Worm (Caenorhabditis elegans) whole organism, L4 larva: ENCODE measurements around the gene F21A3.3.

Experiments used
- D1046.2 ChIP-seq: fragments of 200-800 bp; sonication (Bioruptor generic); IDR thresholded peaks from 2 replicates; pipeline ENCODE4 v1.3.6; 2022; ENCODE audit warnings: missing genetic modification characterization, missing compliant biosample characterization
- F26F4.8 ChIP-seq: fragments of 200-800 bp; sonication (Bioruptor generic); conservative IDR thresholded peaks from 2 replicates; pipeline ENCODE4 v1.3.6; 2022; ENCODE audit warnings: missing genetic modification characterization, missing compliant biosample characterization
- F37D6.2 ChIP-seq: sonication (generic microtip); optimal IDR thresholded peaks from 2 replicates; lab custom pipeline; 2016; ENCODE audit warnings: mild to moderate bottlenecking, missing genetic modification characterization, missing compliant biosample characterization
- F49E8.2 ChIP-seq: sonication (generic microtip); optimal IDR thresholded peaks from 2 replicates; lab custom pipeline; 2016; ENCODE audit warnings: missing compliant biosample characterization, mild to moderate bottlenecking, missing genetic modification characterization, borderline replicate concordance
- R02D3.7 ChIP-seq: fragments of 150-350 bp; sonication (generic microtip); optimal IDR thresholded peaks from 3 replicates; lab custom pipeline; 2014; ENCODE audit warnings: missing biosample characterization, missing genetic modification characterization
- T26A8.4 ChIP-seq: fragments of 200-800 bp; sonication (Bioruptor generic); IDR thresholded peaks from 2 replicates; pipeline ENCODE4 v1.3.6; 2022; ENCODE audit warnings: missing genetic modification characterization, missing compliant biosample characterization
- Y105C5A.15 ChIP-seq: fragments of 200-800 bp; sonication (Bioruptor generic); IDR thresholded peaks from 2 replicates; pipeline ENCODE4 v1.3.6; 2022; ENCODE audit warnings: missing genetic modification characterization, missing compliant biosample characterization
- Y48G9A.11 ChIP-seq: fragments of 200-800 bp; sonication (Bioruptor generic); IDR thresholded peaks from 2 replicates; pipeline ENCODE4 v1.3.6; 2022; ENCODE audit warnings: missing genetic modification reagents, missing genetic modification characterization, missing compliant biosample characterization
- Y75B8A.6 ChIP-seq: fragments of 200-800 bp; sonication (Bioruptor generic); IDR thresholded peaks from 2 replicates; pipeline ENCODE4 v1.3.6; 2022; ENCODE audit warnings: missing genetic modification reagents, missing genetic modification characterization, missing compliant biosample characterization
- ZK337.2 ChIP-seq: fragments of 200-800 bp; sonication (Bioruptor generic); IDR thresholded peaks from 2 replicates; pipeline ENCODE4 v1.3.6; 2022; ENCODE audit warnings: missing genetic modification reagents, missing genetic modification characterization, missing compliant biosample characterization
- aha-1 ChIP-seq: fragments of 150-350 bp; peaks from one replicate; lab custom pipeline; 2014; ENCODE audit warnings: missing biosample characterization, missing genetic modification characterization
- aly-2 ChIP-seq: sonication (generic microtip); optimal IDR thresholded peaks from 2 replicates; lab custom pipeline; 2018; ENCODE audit warnings: missing biosample characterization, missing genetic modification characterization
- ama-1 ChIP-seq: fragments of 150-350 bp; optimal IDR thresholded peaks from 2 replicates; lab custom pipeline; 2014; ENCODE audit warnings: inconsistent platforms, mixed read lengths
- arid-1 ChIP-seq: fragments of 200-800 bp; sonication (Bioruptor generic); conservative IDR thresholded peaks from 2 replicates; pipeline ENCODE4 v1.3.6; 2022; ENCODE audit warnings: missing genetic modification reagents, missing genetic modification characterization, missing compliant biosample characterization
- ceh-32 ChIP-seq: sonication (generic microtip); optimal IDR thresholded peaks from 2 replicates; lab custom pipeline; 2016; ENCODE audit warnings: mild to moderate bottlenecking, missing genetic modification characterization, missing compliant biosample characterization; ENCODE audit not compliant: poor library complexity
- dmd-6 ChIP-seq: fragments of 200-800 bp; sonication (Bioruptor generic); IDR thresholded peaks from 2 replicates; pipeline ENCODE4 v1.3.6; 2022; ENCODE audit warnings: missing genetic modification reagents, missing genetic modification characterization, missing compliant biosample characterization
- dmd-9 ChIP-seq: fragments of 200-800 bp; sonication (Bioruptor generic); IDR thresholded peaks from 2 replicates; pipeline ENCODE4 v1.3.6; 2022; ENCODE audit warnings: missing genetic modification reagents, missing genetic modification characterization, missing compliant biosample characterization
- duxl-1 ChIP-seq: sonication (generic microtip); optimal IDR thresholded peaks from 2 replicates; lab custom pipeline; 2016; ENCODE audit warnings: mild to moderate bottlenecking, missing genetic modification characterization, moderate library complexity, missing compliant biosample characterization; ENCODE audit not compliant: poor library complexity
- egl-27 ChIP-seq: sonication (generic microtip); optimal IDR thresholded peaks from 3 replicates; lab custom pipeline; 2017; ENCODE audit warnings: missing biosample characterization, missing genetic modification reagents, missing genetic modification characterization
- egl-43 ChIP-seq: fragments of 200-800 bp; sonication (Bioruptor generic); IDR thresholded peaks from 2 replicates; pipeline ENCODE4 v1.3.6; 2022; ENCODE audit warnings: missing genetic modification reagents, missing genetic modification characterization, missing compliant biosample characterization
- gei-8 ChIP-seq: fragments of 200-800 bp; sonication (Bioruptor generic); optimal IDR thresholded peaks from 2 replicates; lab custom pipeline; 2018; ENCODE audit warnings: mild to moderate bottlenecking, missing genetic modification characterization, missing compliant biosample characterization
- hlh-11 ChIP-seq: fragments of 200-800 bp; sonication (Bioruptor generic); optimal IDR thresholded peaks from 2 replicates; lab custom pipeline; 2018; ENCODE audit warnings: mild to moderate bottlenecking, missing genetic modification characterization, missing compliant biosample characterization
- lin-1 ChIP-seq: fragments of 200-800 bp; sonication (Bioruptor generic); IDR thresholded peaks from 2 replicates; pipeline ENCODE4 v1.3.6; 2022; ENCODE audit warnings: missing genetic modification reagents, missing genetic modification characterization, missing compliant biosample characterization
- lin-38 ChIP-seq: fragments of 200-800 bp; sonication (Bioruptor generic); IDR thresholded peaks from 2 replicates; pipeline ENCODE4 v1.3.6; 2022; ENCODE audit warnings: missing genetic modification reagents, missing genetic modification characterization, missing compliant biosample characterization
- lin-39 ChIP-seq: fragments of 150-350 bp; optimal IDR thresholded peaks from 2 replicates; lab custom pipeline; 2014; ENCODE audit warnings: missing biosample characterization, missing genetic modification reagents, missing genetic modification characterization
- lir-3 ChIP-seq: sonication (generic microtip); optimal IDR thresholded peaks from 2 replicates; lab custom pipeline; 2016; ENCODE audit warnings: mild to moderate bottlenecking, missing genetic modification characterization, missing compliant biosample characterization
- mdt-29 ChIP-seq: fragments of 200-800 bp; sonication (Bioruptor generic); IDR thresholded peaks from 2 replicates; pipeline ENCODE4 v1.3.6; 2022; ENCODE audit warnings: missing genetic modification reagents, missing genetic modification characterization, missing compliant biosample characterization
- mep-1 ChIP-seq: fragments of 150-350 bp; sonication (generic microtip); optimal IDR thresholded peaks from 3 replicates; lab custom pipeline; 2014; ENCODE audit warnings: missing biosample characterization, missing genetic modification characterization
- mes-2 ChIP-seq: sonication (generic microtip); optimal IDR thresholded peaks from 2 replicates; lab custom pipeline; 2016; ENCODE audit warnings: missing genotype, mild to moderate bottlenecking, missing genetic modification characterization, missing compliant biosample characterization; ENCODE audit not compliant: poor library complexity, severe bottlenecking
- nhr-10 ChIP-seq: fragments of 150-350 bp; optimal IDR thresholded peaks from 2 replicates; lab custom pipeline; 2014; ENCODE audit warnings: missing biosample characterization, missing genetic modification characterization
- nhr-48 ChIP-seq: sonication (generic microtip); optimal IDR thresholded peaks from 2 replicates; lab custom pipeline; 2016; ENCODE audit warnings: mild to moderate bottlenecking, missing genetic modification characterization, missing compliant biosample characterization
- nhr-6 ChIP-seq: fragments of 150-350 bp; optimal IDR thresholded peaks from 2 replicates; lab custom pipeline; 2014; ENCODE audit warnings: missing biosample characterization, missing genetic modification characterization
- nhr-76 ChIP-seq: fragments of 150-350 bp; optimal IDR thresholded peaks from 2 replicates; lab custom pipeline; 2014; ENCODE audit warnings: missing biosample characterization, missing genetic modification characterization
- rbr-2 ChIP-seq: sonication (generic microtip); optimal IDR thresholded peaks from 2 replicates; lab custom pipeline; 2016; ENCODE audit warnings: missing genotype, missing genetic modification characterization, missing compliant biosample characterization
- saeg-2 ChIP-seq: fragments of 200-800 bp; sonication (Bioruptor generic); IDR thresholded peaks from 2 replicates; pipeline ENCODE4 v1.3.6; 2022; ENCODE audit warnings: missing genetic modification reagents, missing genetic modification characterization, missing compliant biosample characterization
- sdz-12 ChIP-seq: fragments of 200-800 bp; sonication (Bioruptor generic); optimal IDR thresholded peaks from 2 replicates; lab custom pipeline; 2018; ENCODE audit warnings: mild to moderate bottlenecking, missing genetic modification characterization, missing compliant biosample characterization
- set-16 ChIP-seq: fragments of 200-800 bp; sonication (Bioruptor generic); IDR thresholded peaks from 2 replicates; pipeline ENCODE4 v1.3.6; 2022; ENCODE audit warnings: missing genetic modification reagents, missing genetic modification characterization, missing compliant biosample characterization
- skn-1 ChIP-seq: fragments of 150-350 bp; optimal IDR thresholded peaks from 2 replicates; lab custom pipeline; 2014; ENCODE audit warnings: missing biosample characterization, missing genetic modification characterization
- snpc-1.2 ChIP-seq: fragments of 200-800 bp; sonication (Bioruptor generic); IDR thresholded peaks from 2 replicates; pipeline ENCODE4 v1.3.6; 2022; ENCODE audit warnings: missing genetic modification reagents, missing genetic modification characterization, missing compliant biosample characterization
- spr-3 ChIP-seq: fragments of 200-800 bp; sonication (Bioruptor generic); optimal IDR thresholded peaks from 2 replicates; lab custom pipeline; 2018; ENCODE audit warnings: mild to moderate bottlenecking, missing genetic modification characterization, missing compliant biosample characterization
- tra-1 ChIP-seq: fragments of 200-800 bp; sonication (Bioruptor generic); IDR thresholded peaks from 2 replicates; pipeline ENCODE4 v1.3.6; 2022; ENCODE audit warnings: missing genetic modification reagents, missing genetic modification characterization, missing compliant biosample characterization
- unc-130 ChIP-seq: sonication (generic microtip); optimal IDR thresholded peaks from 2 replicates; lab custom pipeline; 2016; ENCODE audit warnings: missing genetic modification reagents, missing genetic modification characterization, missing compliant biosample characterization
- unc-62 ChIP-seq, 3 experiments: fragments of 150-350 bp in 1 of 3; sonication (generic microtip); optimal IDR thresholded peaks in 2 of 3; peaks in 1 of 3; 1 replicate in 1 of 3; 2 replicates in 2 of 3; lab custom pipeline; 2014 to 2017; ENCODE audit warnings: missing biosample characterization in 3 of 3, missing genetic modification characterization in 3 of 3, missing genetic modification reagents in 3 of 3, missing genotype in 1 of 3
- zag-1 ChIP-seq: fragments of 150-350 bp; optimal IDR thresholded peaks from 2 replicates; lab custom pipeline; 2014; ENCODE audit warnings: missing biosample characterization, missing genetic modification characterization
- zfp-2 ChIP-seq: sonication (generic microtip); optimal IDR thresholded peaks from 2 replicates; lab custom pipeline; 2016; ENCODE audit warnings: mild to moderate bottlenecking, missing genetic modification characterization, missing compliant biosample characterization
- zfp-3 ChIP-seq: fragments of 200-800 bp; sonication (Bioruptor generic); conservative IDR thresholded peaks from 2 replicates; pipeline ENCODE4 v1.3.6; 2022; ENCODE audit warnings: missing genetic modification reagents, missing genetic modification characterization, missing compliant biosample characterization
- zip-2 ChIP-seq: fragments of 150-350 bp; optimal IDR thresholded peaks from 2 replicates; lab custom pipeline; 2014; ENCODE audit warnings: missing biosample characterization, missing genetic modification characterization

F21A3.3 gene

ce11 chrV:15547727-15548126 lies 30.2 kb downstream of the F21A3.3 start (continued):
- peak; percentile 71 for TF ChIP-seq Y48G9A.11
- TF ChIP-seq nhr-48 (tag; lab: Kevin White, UChicago): peak; percentile 2
- no peak for TF ChIP-seq ama-1
- peak; percentile 55; the same call in 1 of the 2 replicates for TF ChIP-seq lin-1 (GFP tag; lab: Robert Waterston, UW)
- TF ChIP-seq duxl-1: peak; percentile 43
- peak; percentile 56; the same call in 1 of the 2 replicates for TF ChIP-seq tra-1 (GFP tag; lab: Robert Waterston, UW)
- 0 out of 2 replicates have a peak, but pooled peaks have one; percentile 49 for TF ChIP-seq Y105C5A.15
- 0 out of 2 replicates have a peak, but pooled peaks have one; percentile 42 for TF ChIP-seq D1046.2
- 0 out of 2 replicates have a peak, but pooled peaks have one; percentile 29 for TF ChIP-seq ZK337.2 (GFP tag; lab: Robert Waterston, UW)
- TF ChIP-seq hlh-11 (tag; lab: Kevin White, UChicago): no peak
- TF ChIP-seq saeg-2 (GFP tag; lab: Robert Waterston, UW): peak; percentile 20; the same call in 1 of the 2 replicates
- peak; percentile 79; the same call in 1 of the 2 replicates for TF ChIP-seq F26F4.8 (GFP tag; lab: Robert Waterston, UW)
- TF ChIP-seq gei-8 (GFP tag; lab: Kevin White, UChicago): peak; percentile 53
- TF ChIP-seq arid-1: peak; percentile 81
- TF ChIP-seq R02D3.7 (tag; lab: Kevin White, UChicago): no peak
- TF ChIP-seq zag-1: no peak

DNA sequence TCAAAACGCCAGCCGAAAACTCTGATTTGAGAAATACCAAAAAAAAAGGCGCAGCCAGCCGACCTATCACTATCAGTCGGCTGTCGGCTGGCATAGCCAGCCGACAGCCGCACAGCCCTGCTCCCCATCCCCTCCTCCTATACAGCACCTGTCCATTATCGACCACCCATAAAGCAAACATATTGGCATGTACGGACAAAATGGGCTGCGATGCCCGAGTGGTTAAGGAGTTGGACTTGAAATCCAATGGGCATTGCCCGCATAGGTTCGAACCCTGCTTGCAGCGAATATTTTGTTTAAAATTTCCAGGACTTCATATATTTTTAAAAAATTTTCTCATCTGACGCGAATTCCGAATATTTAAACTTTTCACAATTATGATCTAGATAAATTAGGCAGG lies 32.9 kb downstream of the F21A3.3 start:
- 0 out of 2 replicates have a peak, but pooled peaks have one; percentile 10 for TF ChIP-seq set-16 (GFP tag; lab: Robert Waterston, UW)
- no peak for TF ChIP-seq T26A8.4 (GFP tag; lab: Robert Waterston, UW)
- TF ChIP-seq egl-43: 0 out of 2 replicates have a peak, but pooled peaks have one; percentile 14

ce11 chrV:15551642-15552041 lies 34.1 kb downstream of the F21A3.3 start:
- TF ChIP-seq dmd-6 (GFP tag; lab: Robert Waterston, UW) (peak; percentile 40; the same call in 1 of the 2 replicates), zfp-3 (GFP tag; lab: Robert Waterston, UW) (no peak), unc-62 (GFP tag; optimal IDR thresholded peaks at IDR 0.05 in 1 of 2; lab: Kevin White, UChicago) (no peak), unc-62 (tag; optimal IDR thresholded peaks at IDR 0.05; lab: Kevin White, UChicago) (no peak), spr-3 (peak; percentile 53), F49E8.2 (tag; lab: Kevin White, UChicago) (peak; percentile 2), unc-130 (GFP tag; lab: Kevin White, UChicago) (peak; percentile 52), egl-27 (tag; lab: Kevin White, UChicago) (no peak), nhr-6 (tag; lab: Kevin White, UChicago) (peak; percentile 25), lin-38 (GFP tag; lab: Robert Waterston, UW) (peak; percentile 71), Y48G9A.11 (peak; percentile 47; the same call in 1 of the 2 replicates), zip-2 (no peak), zfp-2 (tag; lab: Kevin White, UChicago) (no peak), sdz-12 (GFP tag; lab: Kevin White, UChicago) (peak; percentile 73), ZK337.2 (GFP tag; lab: Robert Waterston, UW) (no peak), mes-2 (peak; percentile 52), mep-1 (tag; lab: Kevin White, UChicago) (peak; percentile 67), aly-2 (tag; lab: Kevin White, UChicago) (no peak), snpc-1.2 (GFP tag; lab: Robert Waterston, UW) (peak; percentile 66; the same call in 1 of the 2 replicates), F37D6.2 (tag; lab: Kevin White, UChicago) (no peak), F26F4.8 (GFP tag; lab: Robert Waterston, UW) (peak; percentile 87), dmd-9 (GFP tag; lab: Robert Waterston, UW) (0 out of 2 replicates have a peak, but pooled peaks have one; percentile 32), ama-1 (no peak), aha-1 (peak; percentile 98), mdt-29 (GFP tag; lab: Robert Waterston, UW) (peak; percentile 76), lin-39 (tag; lab: Kevin White, UChicago) (no peak), rbr-2 (peak; percentile 45), Y75B8A.6 (0 out of 2 replicates have a peak, but pooled peaks have one; percentile 60), lir-3 (tag; lab: Kevin White, UChicago) (peak; percentile 47), nhr-76 (tag; lab: Kevin White, UChicago) (no peak), ceh-32 (tag; lab: Kevin White, UChicago) (no peak), nhr-10 (tag; lab: Kevin White, UChicago) (no peak), skn-1 (tag; lab: Kevin White, UChicago) (no peak)
